Worm (Caenorhabditis elegans) whole organism, late embryonic: ENCODE results near the gene clec-62.

Experiments used
- ceh-34 ChIP-seq: sonication (generic microtip); optimal IDR thresholded peaks from 2 replicates; lab custom pipeline; 2016; ENCODE audit warnings: mild to moderate bottlenecking, missing genetic modification characterization, missing compliant biosample characterization
- ets-4 ChIP-seq: sonication (generic microtip); optimal IDR thresholded peaks from 2 replicates; lab custom pipeline; 2016; ENCODE audit warnings: missing genetic modification characterization, missing compliant biosample characterization
- lin-11 ChIP-seq: fragments of 200-800 bp; sonication (Bioruptor generic); optimal IDR thresholded peaks from 2 replicates; lab custom pipeline; 2018; ENCODE audit warnings: mild to moderate bottlenecking, missing genetic modification characterization, missing compliant biosample characterization

- TF ChIP-seq ceh-34 (tag; lab: Kevin White, UChicago), result no peak
- TF ChIP-seq lin-11 (tag; lab: Kevin White, UChicago), result no peak
- TF ChIP-seq ets-4, result no peak
These were observed 24.1 kb upstream of the clec-62 start, which contains the start of the genes F58G1.2 and wago-4 for ce11 chrII:12918960-12919553.
